Fruit fly (Drosophila melanogaster) whole organism, wandering third instar larva: ENCODE data around the gene Ir75c.

Experiments used
- Abd-B ChIP-seq: fragments of >200 bp; optimal IDR thresholded peaks from 2 replicates; lab custom pipeline; 2017; ENCODE audit warnings: missing biosample characterization, missing genetic modification characterization
- CG32264 ChIP-seq: fragments of 200-800 bp; sonication (Bioruptor generic); optimal IDR thresholded peaks from 2 replicates; lab custom pipeline; 2016; ENCODE audit warnings: missing biosample characterization, missing genetic modification characterization
- CG9705 ChIP-seq: fragments of 200-800 bp; sonication (Bioruptor generic); optimal IDR thresholded peaks from 2 replicates; lab custom pipeline; 2018; ENCODE audit warnings: missing biosample characterization, mild to moderate bottlenecking, missing genetic modification characterization
- CrebA ChIP-seq: fragments of 200-800 bp; sonication (Bioruptor generic); optimal IDR thresholded peaks from 2 replicates; lab custom pipeline; 2016; ENCODE audit warnings: missing biosample characterization, mild to moderate bottlenecking, missing genetic modification characterization, borderline replicate concordance
- Dfd ChIP-seq: fragments of >200 bp; optimal IDR thresholded peaks from 2 replicates; lab custom pipeline; 2017; ENCODE audit warnings: missing biosample characterization, missing genetic modification characterization
- Dif ChIP-seq: fragments of 200-275, 200-300 bp; sonication (Bioruptor generic); optimal IDR thresholded peaks from 2 replicates; lab custom pipeline; 2018; ENCODE audit warnings: missing biosample characterization, missing genetic modification characterization; ENCODE audit not compliant: partially characterized antibody
- GATAd ChIP-seq: sonication (Bioruptor generic); optimal IDR thresholded peaks from 2 replicates; lab custom pipeline; 2016; ENCODE audit warnings: missing biosample characterization, missing genetic modification characterization
- HLH106 ChIP-seq: fragments of 200-800 bp; optimal IDR thresholded peaks from 3 replicates; lab custom pipeline; 2019; ENCODE audit warnings: missing biosample characterization, mild to moderate bottlenecking, missing genetic modification characterization, moderate library complexity
- Hnf4 ChIP-seq: fragments of 200-800 bp; sonication (Bioruptor generic); optimal IDR thresholded peaks from 2 replicates; lab custom pipeline; 2016; ENCODE audit warnings: missing biosample characterization, mild to moderate bottlenecking, missing genetic modification characterization
- Hr78 ChIP-seq: fragments of >200 bp; optimal IDR thresholded peaks from 2 replicates; lab custom pipeline; 2017; ENCODE audit warnings: missing biosample characterization, missing genetic modification characterization
- Hr83 ChIP-seq: fragments of 200-300 bp; sonication (Bioruptor generic); optimal IDR thresholded peaks from 2 replicates; lab custom pipeline; 2016; ENCODE audit warnings: missing biosample characterization, mild to moderate bottlenecking, missing genetic modification characterization, moderate library complexity; ENCODE audit not compliant: poor library complexity, severe bottlenecking
- Jra ChIP-seq: sonication (Bioruptor generic); optimal IDR thresholded peaks from 2 replicates; lab custom pipeline; 2016; ENCODE audit warnings: missing biosample characterization, missing genetic modification characterization
- Mio ChIP-seq: sonication (Bioruptor generic); optimal IDR thresholded peaks from 2 replicates; lab custom pipeline; 2016; ENCODE audit warnings: missing biosample characterization, missing genetic modification characterization
- Myc ChIP-seq: fragments of >200 bp; optimal IDR thresholded peaks from 2 replicates; lab custom pipeline; 2017
- N ChIP-seq: fragments of >200 bp; optimal IDR thresholded peaks from 2 replicates; lab custom pipeline; 2018; ENCODE audit warnings: missing biosample characterization, missing external identifiers, missing genetic modification characterization
- OdsH ChIP-seq: fragments of 200-800 bp; sonication (Bioruptor generic); optimal IDR thresholded peaks from 2 replicates; lab custom pipeline; 2016; ENCODE audit warnings: missing biosample characterization, mild to moderate bottlenecking, missing genetic modification characterization
- Rel ChIP-seq, 2 experiments: fragments of 200-800 bp; sonication (Bioruptor generic) in 1 of 2; optimal IDR thresholded peaks; 2 replicates in 1 of 2; 3 replicates in 1 of 2; lab custom pipeline; 2016 to 2019; ENCODE audit warnings: mild to moderate bottlenecking in 2 of 2, missing biosample characterization in 2 of 2, missing genetic modification characterization in 2 of 2, moderate library complexity in 1 of 2
- Sp1 ChIP-seq: fragments of 200-800 bp; sonication (Bioruptor generic); optimal IDR thresholded peaks from 3 replicates; lab custom pipeline; 2019; ENCODE audit warnings: missing biosample characterization, mild to moderate bottlenecking, missing genetic modification characterization, moderate library complexity
- Vsx2 ChIP-seq: fragments of 200-300, 225-300 bp; sonication (Bioruptor generic); optimal IDR thresholded peaks from 2 replicates; lab custom pipeline; 2018; ENCODE audit warnings: missing biosample characterization, missing genetic modification characterization; ENCODE audit not compliant: partially characterized antibody
- br ChIP-seq: fragments of 200-800 bp; sonication (Bioruptor generic); optimal IDR thresholded peaks from 2 replicates; lab custom pipeline; 2016; ENCODE audit warnings: missing biosample characterization, missing genetic modification characterization
- brk ChIP-seq: fragments of 200-800 bp; sonication (Bioruptor generic); optimal IDR thresholded peaks from 2 replicates; lab custom pipeline; 2016; ENCODE audit warnings: missing biosample characterization, mild to moderate bottlenecking, missing genetic modification characterization
- dl ChIP-seq, 2 experiments: fragments of 175-275, 200-275 bp in 1 of 2; fragments of 200-275 bp in 1 of 2; sonication (Bioruptor generic); optimal IDR thresholded peaks; lab custom pipeline; 2018; ENCODE audit warnings: mild to moderate bottlenecking in 2 of 2, missing biosample characterization in 2 of 2, missing genetic modification characterization in 2 of 2, moderate library complexity in 2 of 2; ENCODE audit not compliant: partially characterized antibody in 2 of 2, insufficient read depth in 1 of 2
- dmrt93B ChIP-seq: fragments of 200-800 bp; sonication (Bioruptor generic); optimal IDR thresholded peaks from 2 replicates; lab custom pipeline; 2018; ENCODE audit warnings: missing biosample characterization, mild to moderate bottlenecking, missing genetic modification characterization
- dsf ChIP-seq: sonication (Bioruptor generic); optimal IDR thresholded peaks from 2 replicates; lab custom pipeline; 2016; ENCODE audit warnings: missing biosample characterization, missing genetic modification characterization, borderline replicate concordance
- ey ChIP-seq: fragments of 200-800 bp; sonication (Bioruptor generic); optimal IDR thresholded peaks from 2 replicates; lab custom pipeline; 2016; ENCODE audit warnings: missing biosample characterization, missing genetic modification characterization
- foxo ChIP-seq, 2 experiments: fragments of 200-800 bp; sonication (Bioruptor generic); optimal IDR thresholded peaks; 2 replicates in 1 of 2; 3 replicates in 1 of 2; lab custom pipeline; 2016 to 2017; ENCODE audit warnings: missing biosample characterization in 2 of 2, missing genetic modification characterization in 2 of 2
- fru ChIP-seq: fragments of 200-800 bp; sonication (Bioruptor generic); optimal IDR thresholded peaks from 3 replicates; lab custom pipeline; 2016; ENCODE audit warnings: missing biosample characterization, mild to moderate bottlenecking, missing genetic modification characterization
- h ChIP-seq: fragments of 200-800 bp; sonication (Bioruptor generic); optimal IDR thresholded peaks from 3 replicates; lab custom pipeline; 2016; ENCODE audit warnings: missing biosample characterization, mild to moderate bottlenecking, missing genetic modification characterization
- jim ChIP-seq: fragments of 175-275, 200-325 bp; sonication (Bioruptor generic); optimal IDR thresholded peaks from 2 replicates; lab custom pipeline; 2016; ENCODE audit warnings: missing biosample characterization, mild to moderate bottlenecking, missing genetic modification characterization
- lola ChIP-seq: fragments of >200 bp; optimal IDR thresholded peaks from 2 replicates; lab custom pipeline; 2017; ENCODE audit warnings: missing biosample characterization, missing genetic modification characterization
- pan ChIP-seq: fragments of >200 bp; optimal IDR thresholded peaks from 2 replicates; lab custom pipeline; 2017
- psq ChIP-seq: fragments of 200-800 bp; sonication (Bioruptor generic); optimal IDR thresholded peaks from 3 replicates; lab custom pipeline; 2017; ENCODE audit warnings: missing biosample characterization, mild to moderate bottlenecking, missing genetic modification characterization, moderate library complexity
- rgr ChIP-seq: fragments of 200-800 bp; sonication (Bioruptor generic); optimal IDR thresholded peaks from 3 replicates; lab custom pipeline; 2016; ENCODE audit warnings: missing biosample characterization, mild to moderate bottlenecking, missing genetic modification characterization
- sage ChIP-seq: fragments of 200-800 bp; sonication (Bioruptor generic); optimal IDR thresholded peaks from 2 replicates; lab custom pipeline; 2016; ENCODE audit warnings: missing biosample characterization, mild to moderate bottlenecking, missing genetic modification characterization
- sv ChIP-seq: fragments of 200-800 bp; sonication (Bioruptor generic); optimal IDR thresholded peaks from 3 replicates; lab custom pipeline; 2016; ENCODE audit warnings: missing biosample characterization, missing genetic modification characterization
- tai ChIP-seq: sonication (Bioruptor generic); optimal IDR thresholded peaks from 2 replicates; lab custom pipeline; 2016; ENCODE audit warnings: missing biosample characterization, missing genetic modification characterization
- usp ChIP-seq: fragments of >200 bp; optimal IDR thresholded peaks from 2 replicates; lab custom pipeline; 2017; ENCODE audit warnings: missing biosample characterization, missing genetic modification characterization
- woc ChIP-seq: sonication (Bioruptor generic); optimal IDR thresholded peaks from 2 replicates; lab custom pipeline; 2016; ENCODE audit warnings: missing biosample characterization, mild to moderate bottlenecking, missing genetic modification characterization

Gene Ir75c

DNA sequence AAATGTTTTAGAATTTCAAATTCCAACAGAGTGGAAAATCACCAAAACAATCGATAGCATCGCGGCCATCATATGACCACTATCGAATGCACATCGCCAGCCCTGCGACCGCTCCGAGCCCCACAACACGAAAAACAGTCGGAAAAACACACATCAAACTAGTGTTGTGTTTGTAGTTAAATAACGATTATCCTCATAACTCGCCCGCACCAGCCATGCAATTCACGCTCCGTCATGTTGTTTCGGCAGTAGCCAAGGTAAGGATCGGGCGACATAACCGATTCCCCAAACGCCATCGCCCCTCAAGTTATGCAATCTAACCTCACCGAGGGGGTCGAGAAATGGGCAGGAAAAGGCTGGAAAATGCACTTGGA is 24.3 kb upstream of the Ir75c start:
- TF ChIP-seq lola (GFP tag; lab: Kevin White, UChicago) (no peak), CrebA (no peak), Myc (lab: Kevin White, UChicago) (no peak), sage (GFP tag; lab: Kevin White, UChicago) (no peak), Rel (GFP tag; optimal IDR thresholded peaks at IDR 0.05; lab: Kevin White, UChicago) (no peak), Rel (tag; optimal IDR thresholded peaks at IDR 0.05; lab: Kevin White, UChicago) (peak; percentile 9), psq (GFP tag; lab: Kevin White, UChicago) (no peak), Jra (no peak), HLH106 (tag; lab: Kevin White, UChicago) (peak; percentile 4), Abd-B (no peak), woc (no peak), pan (no peak), brk (no peak), foxo (GFP tag; optimal IDR thresholded peaks at IDR 0.05; lab: Kevin White, UChicago) (no peak), jim (no peak), Dif (GFP tag; lab: Kevin White, UChicago) (no peak), Hr78 (GFP tag; lab: Kevin White, UChicago) (no peak)
- TF ChIP-seq, all 38 proteins: peak for 2

DNA sequence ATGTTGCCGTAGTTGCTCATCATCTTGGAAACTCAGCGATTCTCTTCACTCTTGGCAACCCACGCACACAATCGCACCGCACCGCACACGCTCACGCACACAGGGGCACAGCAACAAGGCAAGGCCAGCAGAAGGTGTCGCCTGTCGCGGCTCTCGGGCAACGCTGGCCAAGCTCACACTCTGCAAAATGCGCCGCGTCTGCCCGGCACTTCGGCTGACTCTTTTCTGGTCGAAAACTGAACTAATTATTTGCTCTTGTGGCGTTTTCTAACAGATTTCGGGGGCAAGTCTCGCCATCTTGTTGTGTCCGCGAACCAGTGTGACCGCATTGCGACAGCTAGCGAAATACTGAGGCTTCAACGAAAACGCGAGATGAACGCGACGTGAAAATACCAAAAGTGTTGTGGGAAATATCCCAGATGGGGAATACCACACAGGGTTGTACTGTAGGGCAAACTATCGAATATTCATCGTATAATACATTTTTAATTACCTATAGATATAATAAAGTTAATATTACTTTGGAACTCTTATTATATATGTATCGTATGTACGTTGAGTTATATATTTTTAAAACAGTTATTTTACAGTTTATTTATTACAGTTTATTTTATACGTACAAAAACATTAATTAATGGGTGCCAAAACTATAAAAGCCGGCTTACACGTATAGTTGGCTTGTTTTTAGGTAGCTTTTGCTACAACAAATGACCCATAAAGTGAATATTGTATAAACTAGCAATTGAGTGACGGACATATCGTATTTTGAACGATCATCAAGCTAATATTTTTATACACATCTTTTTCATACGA is 23.7 kb upstream of the Ir75c start, which contains the start of the genes MED19 and CG7430:
MED19 (minus strand) TSS at position 333 of the 813 bp plus-strand sequence.
CG7430 (plus strand) TSS at position 748 of the 813 bp plus-strand sequence.
- TF ChIP-seq CG32264 (no peak), ey (GFP tag; lab: Kevin White, UChicago) (no peak), CrebA (no peak), fru (no peak), Hnf4 (no peak), rgr (GFP tag; lab: Kevin White, UChicago) (peak; percentile 32), tai (GFP tag; lab: Kevin White, UChicago) (no peak), psq (GFP tag; lab: Kevin White, UChicago) (no peak), Hr83 (GFP tag; lab: Kevin White, UChicago) (peak; percentile 34), h (GFP tag; lab: Kevin White, UChicago) (peak; percentile 47), Sp1 (GFP tag; lab: Kevin White, UChicago) (peak; percentile 52), Rel (GFP tag; optimal IDR thresholded peaks at IDR 0.05; lab: Kevin White, UChicago) (no peak), Rel (tag; optimal IDR thresholded peaks at IDR 0.05; lab: Kevin White, UChicago) (peak; percentile 68), br (GFP tag; lab: Kevin White, UChicago) (no peak), N (GFP tag; lab: Kevin White, UChicago) (no peak), Vsx2 (no peak), woc (peak; percentile 11), dsf (GFP tag; lab: Kevin White, UChicago) (no peak), Myc (lab: Kevin White, UChicago) (no peak), lola (GFP tag; lab: Kevin White, UChicago) (peak; percentile 48), CG9705 (GFP tag; lab: Kevin White, UChicago) (no peak), HLH106 (tag; lab: Kevin White, UChicago) (peak; percentile 2), sage (GFP tag; lab: Kevin White, UChicago) (no peak), Hr78 (GFP tag; lab: Kevin White, UChicago) (no peak), dmrt93B (GFP tag; lab: Kevin White, UChicago) (peak; percentile 44), jim (no peak), OdsH (GFP tag; lab: Kevin White, UChicago) (no peak), Dfd (GFP tag; lab: Kevin White, UChicago) (no peak), pan (no peak), foxo (GFP tag; optimal IDR thresholded peaks at IDR 0.05; lab: Kevin White, UChicago) (no peak), sv (GFP tag; lab: Kevin White, UChicago) (no peak), Abd-B (no peak), Dif (GFP tag; lab: Kevin White, UChicago) (no peak), usp (no peak), dl (GFP tag; optimal IDR thresholded peaks at IDR 0.05; lab: Kevin White, UChicago; ENCODE audit: insufficient read depth in 1 of 2, partially characterized antibody in 2 of 2) (no peak), GATAd (no peak), Jra (no peak), Mio (GFP tag; lab: Kevin White, UChicago) (no peak), brk (no peak)
- TF ChIP-seq, all 38 proteins: peak for 9
